Worm (Caenorhabditis elegans) whole organism, L4 larva: ENCODE results near the gene F10E7.1.

Experiments
- D1046.2 ChIP-seq: fragments of 200-800 bp; sonication (Bioruptor generic); IDR thresholded peaks from 2 replicates; pipeline ENCODE4 v1.3.6; 2022; ENCODE audit warnings: missing genetic modification characterization, missing compliant biosample characterization
- F26F4.8 ChIP-seq: fragments of 200-800 bp; sonication (Bioruptor generic); conservative IDR thresholded peaks from 2 replicates; pipeline ENCODE4 v1.3.6; 2022; ENCODE audit warnings: missing genetic modification characterization, missing compliant biosample characterization
- F37D6.2 ChIP-seq: sonication (generic microtip); optimal IDR thresholded peaks from 2 replicates; lab custom pipeline; 2016; ENCODE audit warnings: mild to moderate bottlenecking, missing genetic modification characterization, missing compliant biosample characterization
- T20F7.1 ChIP-seq: fragments of 200-800 bp; sonication (Bioruptor generic); optimal IDR thresholded peaks from 2 replicates; lab custom pipeline; 2018; ENCODE audit warnings: mild to moderate bottlenecking, missing genetic modification characterization, missing compliant biosample characterization
- Y75B8A.6 ChIP-seq: fragments of 200-800 bp; sonication (Bioruptor generic); IDR thresholded peaks from 2 replicates; pipeline ENCODE4 v1.3.6; 2022; ENCODE audit warnings: missing genetic modification reagents, missing genetic modification characterization, missing compliant biosample characterization
- ZK546.5 ChIP-seq, 2 experiments: sonication (generic microtip); optimal IDR thresholded peaks; 2 replicates each; lab custom pipeline; 2017; ENCODE audit warnings: missing biosample characterization in 2 of 2, missing genetic modification characterization in 2 of 2
- ceh-44 ChIP-seq: fragments of 200-800 bp; sonication (Bioruptor generic); IDR thresholded peaks from 2 replicates; pipeline ENCODE4 v1.3.6; 2022; ENCODE audit warnings: missing genetic modification reagents, missing genetic modification characterization, missing compliant biosample characterization
- ctbp-1 ChIP-seq: fragments of 200-800 bp; sonication (Bioruptor generic); IDR thresholded peaks from 2 replicates; pipeline ENCODE4 v1.3.6; 2022; ENCODE audit warnings: missing genetic modification reagents, missing genetic modification characterization, missing compliant biosample characterization
- daf-16 ChIP-seq, 3 experiments: sonication (generic microtip); optimal IDR thresholded peaks; 2 replicates each; lab custom pipeline; 2016 to 2017; ENCODE audit warnings: missing genetic modification characterization in 3 of 3, missing genetic modification reagents in 3 of 3, mild to moderate bottlenecking in 2 of 3, missing compliant biosample characterization in 2 of 3, missing biosample characterization in 1 of 3, moderate library complexity in 1 of 3
- daf-19 ChIP-seq: fragments of 200-800 bp; sonication (Bioruptor generic); conservative IDR thresholded peaks from 2 replicates; pipeline ENCODE4 v1.3.6; 2022; ENCODE audit warnings: missing genetic modification characterization, missing compliant biosample characterization
- dmd-9 ChIP-seq: fragments of 200-800 bp; sonication (Bioruptor generic); IDR thresholded peaks from 2 replicates; pipeline ENCODE4 v1.3.6; 2022; ENCODE audit warnings: missing genetic modification reagents, missing genetic modification characterization, missing compliant biosample characterization
- dpl-1 ChIP-seq: fragments of 150-350 bp; optimal IDR thresholded peaks from 2 replicates; lab custom pipeline; 2014; ENCODE audit warnings: missing biosample characterization, missing genetic modification reagents, missing genetic modification characterization
- egl-27 ChIP-seq: sonication (generic microtip); optimal IDR thresholded peaks from 3 replicates; lab custom pipeline; 2017; ENCODE audit warnings: missing biosample characterization, missing genetic modification reagents, missing genetic modification characterization
- egl-43 ChIP-seq: fragments of 200-800 bp; sonication (Bioruptor generic); IDR thresholded peaks from 2 replicates; pipeline ENCODE4 v1.3.6; 2022; ENCODE audit warnings: missing genetic modification reagents, missing genetic modification characterization, missing compliant biosample characterization
- fkh-10 ChIP-seq: fragments of 150-350 bp; optimal IDR thresholded peaks from 2 replicates; lab custom pipeline; 2014; ENCODE audit warnings: missing biosample characterization, missing genetic modification reagents, missing genetic modification characterization
- hlh-11 ChIP-seq: fragments of 200-800 bp; sonication (Bioruptor generic); optimal IDR thresholded peaks from 2 replicates; lab custom pipeline; 2018; ENCODE audit warnings: mild to moderate bottlenecking, missing genetic modification characterization, missing compliant biosample characterization
- hlh-30 ChIP-seq: sonication (generic microtip); optimal IDR thresholded peaks from 2 replicates; lab custom pipeline; 2017; ENCODE audit warnings: antibody characterized with exemption, mild to moderate bottlenecking, missing genetic modification characterization, missing compliant biosample characterization; ENCODE audit not compliant: insufficient read depth
- hmg-1.1 ChIP-seq: fragments of 200-800 bp; sonication (Bioruptor generic); IDR thresholded peaks from 2 replicates; pipeline ENCODE4 v1.3.6; 2022; ENCODE audit warnings: missing genetic modification reagents, missing genetic modification characterization, missing compliant biosample characterization
- lin-13 ChIP-seq: fragments of 150-350 bp; optimal IDR thresholded peaks from 2 replicates; lab custom pipeline; 2014; ENCODE audit warnings: missing biosample characterization, missing genetic modification reagents, missing genetic modification characterization
- lin-29 ChIP-seq: fragments of 200-800 bp; sonication (Bioruptor generic); IDR thresholded peaks from 2 replicates; pipeline ENCODE4 v1.3.6; 2022; ENCODE audit warnings: missing genetic modification reagents, missing genetic modification characterization, missing compliant biosample characterization
- lsy-2 ChIP-seq, 2 experiments: fragments of 150-350 bp in 1 of 2; sonication (generic microtip) in 1 of 2; optimal IDR thresholded peaks; 2 replicates each; lab custom pipeline; 2014 to 2017; ENCODE audit warnings: missing biosample characterization in 2 of 2, missing genetic modification characterization in 2 of 2
- mep-1 ChIP-seq: fragments of 150-350 bp; sonication (generic microtip); optimal IDR thresholded peaks from 3 replicates; lab custom pipeline; 2014; ENCODE audit warnings: missing biosample characterization, missing genetic modification characterization
- mes-2 ChIP-seq: sonication (generic microtip); optimal IDR thresholded peaks from 2 replicates; lab custom pipeline; 2016; ENCODE audit warnings: missing genotype, mild to moderate bottlenecking, missing genetic modification characterization, missing compliant biosample characterization; ENCODE audit not compliant: poor library complexity, severe bottlenecking
- nhr-111 ChIP-seq: fragments of 200-800 bp; sonication (Bioruptor generic); optimal IDR thresholded peaks from 2 replicates; lab custom pipeline; 2018; ENCODE audit warnings: mild to moderate bottlenecking, missing genetic modification characterization, missing compliant biosample characterization
- nhr-28 ChIP-seq: fragments of 150-350 bp; optimal IDR thresholded peaks from 2 replicates; lab custom pipeline; 2014; ENCODE audit warnings: missing biosample characterization, missing genetic modification characterization
- nhr-41 ChIP-seq: fragments of 200-800 bp; sonication (Bioruptor generic); IDR thresholded peaks from 2 replicates; pipeline ENCODE4 v1.3.6; 2022; ENCODE audit warnings: missing genetic modification reagents, missing genetic modification characterization, missing compliant biosample characterization
- nhr-6 ChIP-seq: fragments of 150-350 bp; optimal IDR thresholded peaks from 2 replicates; lab custom pipeline; 2014; ENCODE audit warnings: missing biosample characterization, missing genetic modification characterization
- nhr-76 ChIP-seq: fragments of 150-350 bp; optimal IDR thresholded peaks from 2 replicates; lab custom pipeline; 2014; ENCODE audit warnings: missing biosample characterization, missing genetic modification characterization
- pha-4 ChIP-seq, 2 experiments: fragments of 150-350 bp in 1 of 2; fragments of 200-800 bp in 1 of 2; sonication (Bioruptor generic) in 1 of 2; IDR thresholded peaks in 1 of 2; optimal IDR thresholded peaks in 1 of 2; 2 replicates each; pipeline versions ENCODE4 v1.3.6 to Lab custom; 2014 to 2022; ENCODE audit warnings: missing genetic modification characterization in 2 of 2, missing genetic modification reagents in 2 of 2, missing biosample characterization in 1 of 2, missing compliant biosample characterization in 1 of 2
- php-3 ChIP-seq: fragments of 200-800 bp; sonication (Bioruptor generic); IDR thresholded peaks from 2 replicates; pipeline ENCODE4 v1.3.6; 2022; ENCODE audit warnings: missing genetic modification reagents, missing genetic modification characterization, missing compliant biosample characterization
- rbr-2 ChIP-seq: sonication (generic microtip); optimal IDR thresholded peaks from 2 replicates; lab custom pipeline; 2016; ENCODE audit warnings: missing genotype, missing genetic modification characterization, missing compliant biosample characterization
- skn-1 ChIP-seq: fragments of 150-350 bp; optimal IDR thresholded peaks from 2 replicates; lab custom pipeline; 2014; ENCODE audit warnings: missing biosample characterization, missing genetic modification characterization
- snpc-4 ChIP-seq: fragments of 150-350 bp; optimal IDR thresholded peaks from 2 replicates; lab custom pipeline; 2014; ENCODE audit warnings: missing biosample characterization, missing genetic modification characterization
- unc-62 ChIP-seq, 3 experiments: fragments of 150-350 bp in 1 of 3; sonication (generic microtip); optimal IDR thresholded peaks in 2 of 3; peaks in 1 of 3; 1 replicate in 1 of 3; 2 replicates in 2 of 3; lab custom pipeline; 2014 to 2017; ENCODE audit warnings: missing biosample characterization in 3 of 3, missing genetic modification characterization in 3 of 3, missing genetic modification reagents in 3 of 3, missing genotype in 1 of 3

Gene F10E7.1

DNA sequence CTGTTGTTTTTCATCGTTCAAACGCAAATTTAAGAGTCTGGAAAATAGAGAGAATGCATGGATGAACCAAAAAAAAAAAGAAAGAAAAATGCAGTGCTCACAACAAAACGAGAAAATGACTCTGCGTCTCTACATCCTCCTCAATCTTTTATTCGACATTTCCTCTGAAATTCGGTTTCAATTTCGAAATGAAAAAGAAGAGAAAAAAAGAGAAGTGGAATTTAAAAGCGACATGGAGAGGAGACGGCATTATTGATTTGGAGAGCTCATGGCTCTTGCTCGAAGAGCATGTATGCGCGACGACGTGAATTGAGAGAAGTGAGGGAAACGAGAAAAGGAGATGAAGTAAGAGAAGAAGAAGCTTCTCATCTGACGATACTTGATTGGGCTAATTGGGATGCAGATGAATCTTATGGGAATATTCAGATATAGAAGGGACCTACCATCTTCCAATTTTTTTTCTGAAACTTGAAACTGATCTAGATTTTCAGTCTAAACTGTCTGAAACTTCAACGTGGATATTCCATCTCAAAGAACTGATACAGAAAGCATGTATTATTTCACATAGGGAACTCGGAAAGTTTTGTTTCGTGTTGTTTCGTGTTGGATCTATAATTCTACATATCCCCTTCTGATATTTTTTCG lies 15.4 kb upstream of the F10E7.1 start:
- TF ChIP-seq hmg-1.1 (GFP tag; lab: Robert Waterston, UW) = 0 out of 2 replicates have a peak, but pooled peaks have one; percentile 9
- TF ChIP-seq F26F4.8 (GFP tag; lab: Robert Waterston, UW) = no peak
- TF ChIP-seq unc-62 (GFP tag; optimal IDR thresholded peaks at IDR 0.05 in 1 of 2; lab: Kevin White, UChicago) = peak in 1 of 2 experiments; percentile 95
- no peak for TF ChIP-seq unc-62 (tag; optimal IDR thresholded peaks at IDR 0.05; lab: Kevin White, UChicago)
- peak; percentile 45 for TF ChIP-seq fkh-10 (GFP tag; lab: Kevin White, UChicago)
- peak in 1 of 2 experiments; percentile 53 for TF ChIP-seq lsy-2 (tag; optimal IDR thresholded peaks at IDR 0.05; lab: Kevin White, UChicago)
- TF ChIP-seq pha-4 (GFP tag; IDR thresholded peaks at IDR 0.05; lab: Robert Waterston, UW) = no peak
- TF ChIP-seq pha-4 (tag; optimal IDR thresholded peaks at IDR 0.05; lab: Kevin White, UChicago) = no peak
- no peak for TF ChIP-seq nhr-41
- TF ChIP-seq T20F7.1 = no peak
- TF ChIP-seq, all 104 proteins: peak for 4

DNA sequence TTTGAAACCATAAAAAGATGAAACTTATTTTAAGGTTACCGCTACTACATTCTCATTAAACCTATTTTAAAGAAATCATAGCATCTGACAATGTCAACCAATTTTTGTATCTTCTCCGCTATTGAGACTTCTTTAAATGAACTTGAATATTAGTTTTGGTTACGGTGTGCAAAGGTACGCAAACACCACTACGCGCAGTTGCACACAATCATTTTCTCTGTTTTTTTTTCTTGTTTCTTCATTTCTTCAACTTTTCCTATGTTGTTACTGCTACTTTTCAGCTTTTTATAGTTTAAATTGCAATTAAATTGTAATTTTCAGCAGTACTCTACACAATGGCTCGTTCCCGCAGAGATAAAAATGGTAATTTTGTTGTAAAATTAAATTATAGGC lies 14.9 kb upstream of the F10E7.1 start, which contains the start of gene F10E7.5:
Gene F10E7.5 (plus strand): TSS at position 322 of the 393 bp plus-strand sequence.
- peak; percentile 25 for TF ChIP-seq dpl-1 (GFP tag; lab: Kevin White, UChicago)
- no peak for TF ChIP-seq nhr-76
- no peak for TF ChIP-seq F26F4.8 (GFP tag; lab: Robert Waterston, UW)
- TF ChIP-seq egl-27 = no peak
- no peak for TF ChIP-seq snpc-4
- peak; percentile 72 for TF ChIP-seq mes-2 (tag; lab: Kevin White, UChicago)
- TF ChIP-seq egl-43 (GFP tag; lab: Robert Waterston, UW) = no peak
- peak; percentile 3 for TF ChIP-seq hlh-11 (tag; lab: Kevin White, UChicago)
- TF ChIP-seq lin-13 (GFP tag; lab: Kevin White, UChicago) = peak; percentile 15
- TF ChIP-seq ctbp-1 (GFP tag; lab: Robert Waterston, UW) = no peak
- no peak for TF ChIP-seq Y75B8A.6 (GFP tag; lab: Robert Waterston, UW)
- TF ChIP-seq fkh-10 (GFP tag; lab: Kevin White, UChicago) = no peak
- TF ChIP-seq nhr-6 (tag; lab: Kevin White, UChicago) = no peak
- TF ChIP-seq hmg-1.1 (GFP tag; lab: Robert Waterston, UW) = 0 out of 2 replicates have a peak, but pooled peaks have one; percentile 17
- no peak for TF ChIP-seq daf-19 (GFP tag; lab: Robert Waterston, UW)
- TF ChIP-seq daf-16 (GFP tag; optimal IDR thresholded peaks at IDR 0.05; lab: Kevin White, UChicago) = no peak
- peak; percentile 13 for TF ChIP-seq daf-16 (tag; optimal IDR thresholded peaks at IDR 0.05; lab: Kevin White, UChicago)
- TF ChIP-seq php-3 (GFP tag; lab: Robert Waterston, UW) = no peak
- no peak for TF ChIP-seq dmd-9 (GFP tag; lab: Robert Waterston, UW)
- no peak for TF ChIP-seq D1046.2
- TF ChIP-seq nhr-111 (GFP tag; lab: Kevin White, UChicago) = no peak
- TF ChIP-seq F37D6.2 (tag; lab: Kevin White, UChicago) = no peak
- no peak for TF ChIP-seq skn-1
- TF ChIP-seq T20F7.1 = peak; percentile 69
- TF ChIP-seq mep-1 = no peak
- no peak for TF ChIP-seq rbr-2
- TF ChIP-seq pha-4 (GFP tag; IDR thresholded peaks at IDR 0.05; lab: Robert Waterston, UW) = no peak
- no peak for TF ChIP-seq pha-4 (tag; optimal IDR thresholded peaks at IDR 0.05; lab: Kevin White, UChicago)
- no peak for TF ChIP-seq ceh-44
- TF ChIP-seq ZK546.5 (tag; optimal IDR thresholded peaks at IDR 0.05; lab: Kevin White, UChicago) = peak in 1 of 2 experiments; percentile 22
- TF ChIP-seq lsy-2 (tag; optimal IDR thresholded peaks at IDR 0.05; lab: Kevin White, UChicago) = peak; percentile 92 to 99
- peak; percentile 33 for TF ChIP-seq nhr-28 (tag; lab: Kevin White, UChicago)
- TF ChIP-seq lin-29 (GFP tag; lab: Robert Waterston, UW) = no peak
- peak; percentile 7 for TF ChIP-seq hlh-30 (tag; lab: Kevin White, UChicago)
- TF ChIP-seq, all 104 proteins: peak for 11

DNA sequence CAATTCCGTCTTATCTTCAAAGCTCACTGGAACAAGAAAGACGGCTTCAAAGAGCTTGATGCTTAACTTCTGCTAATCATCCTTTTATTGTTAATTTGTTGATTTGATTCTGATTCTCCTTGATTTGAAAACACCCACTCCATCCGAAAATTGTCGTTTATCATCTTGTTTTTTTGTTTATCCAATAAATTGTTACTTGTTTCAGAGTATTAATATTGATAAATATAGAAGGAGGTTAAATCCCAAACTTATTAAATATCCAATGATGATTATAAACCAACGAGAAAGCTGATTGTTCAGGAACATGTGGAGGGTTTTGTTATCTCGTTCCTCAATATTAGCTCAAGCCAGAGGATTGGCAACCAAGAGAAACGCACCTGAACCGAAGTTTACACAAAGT lies 13.8 kb upstream of the F10E7.1 start, which contains the start of gene F10E7.6:
Gene F10E7.6 (plus strand): TSS at position 301 of the 400 bp plus-strand sequence.
- no peak for TF ChIP-seq daf-19 (GFP tag; lab: Robert Waterston, UW)
- TF ChIP-seq unc-62 (GFP tag; optimal IDR thresholded peaks at IDR 0.05 in 1 of 2; lab: Kevin White, UChicago) = peak in 1 of 2 experiments; percentile 63
- TF ChIP-seq unc-62 (tag; optimal IDR thresholded peaks at IDR 0.05; lab: Kevin White, UChicago) = no peak
